Worm (Caenorhabditis elegans): ENCODE measurements around the gene ckc-1.

DNA sequence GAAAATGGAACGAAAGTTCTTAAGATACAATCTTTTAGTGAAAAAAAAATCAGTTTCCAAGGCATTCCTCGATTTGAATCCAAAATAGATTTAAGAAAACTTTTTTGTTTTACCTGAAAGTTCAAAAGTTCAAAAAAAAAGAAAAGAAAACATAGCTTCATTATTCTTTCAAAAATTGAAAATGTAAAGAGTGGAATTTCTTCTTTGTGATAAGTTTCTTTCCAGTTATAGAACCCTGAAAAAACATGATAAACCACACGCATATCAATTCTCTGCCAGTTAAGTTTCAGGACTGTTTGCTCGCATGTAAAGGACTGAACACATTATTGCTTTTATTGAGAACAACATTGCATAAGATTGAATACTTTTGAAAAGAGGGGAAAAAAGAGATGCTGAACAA, 35.3 kb downstream of the ckc-1 start:
- TF ChIP-seq B0310.2 (tag; optimal IDR thresholded peaks at IDR 0.05) (no peak), tra-4 (tag; optimal IDR thresholded peaks at IDR 0.05) (no peak), tbx-37 (GFP tag; conservative IDR thresholded peaks at IDR 0.05) (no peak), scrt-1 (GFP tag; IDR thresholded peaks at IDR 0.05) (no peak), hmg-4 (GFP tag; optimal IDR thresholded peaks at IDR 0.05) (no peak), flt-1 (GFP tag; IDR thresholded peaks at IDR 0.05) (no peak), ama-1 (optimal IDR thresholded peaks at IDR 0.05) (no peak), sea-1 (GFP tag; conservative IDR thresholded peaks at IDR 0.05) (no peak), ceh-13 (GFP tag; optimal IDR thresholded peaks at IDR 0.05) (no peak), ets-7 (tag; optimal IDR thresholded peaks at IDR 0.05) (no peak)
